Fruit fly (Drosophila melanogaster) whole organism, embryonic: Measurements from ENCODE around the gene CG12608.

Experiments
- Atf-2 ChIP-seq: fragments of 200-800 bp; sonication (Bioruptor generic); optimal IDR thresholded peaks from 2 replicates; lab custom pipeline; 2016; ENCODE audit warnings: missing biosample characterization, missing genetic modification characterization
- B-H1 ChIP-seq: fragments of 200-800 bp; sonication (Bioruptor generic); IDR thresholded peaks from 3 replicates; pipeline ENCODE4 v1.3.6; 2022; ENCODE audit warnings: missing biosample characterization, missing genetic modification characterization
- Bgb ChIP-seq: fragments of 200-800 bp; sonication (Bioruptor generic); IDR thresholded peaks from 2 replicates; pipeline ENCODE4 v1.3.6; 2022; ENCODE audit warnings: missing biosample characterization, missing genetic modification characterization; ENCODE audit not compliant: partially characterized antibody
- BtbVII ChIP-seq: fragments of 200-800 bp; sonication (Bioruptor generic); optimal IDR thresholded peaks from 3 replicates; lab custom pipeline; 2017; ENCODE audit warnings: missing biosample characterization, mild to moderate bottlenecking, missing genetic modification characterization
- CG11560 ChIP-seq: fragments of 200-800 bp; sonication (Bioruptor generic); IDR thresholded peaks from 3 replicates; pipeline ENCODE4 v1.3.6; 2022; ENCODE audit warnings: missing biosample characterization, missing genetic modification characterization
- CG12391 ChIP-seq: fragments of 200-800 bp; sonication (Bioruptor generic); optimal IDR thresholded peaks from 3 replicates; lab custom pipeline; 2018; ENCODE audit warnings: missing biosample characterization, mild to moderate bottlenecking, missing genetic modification characterization, moderate library complexity
- CG13296 ChIP-seq: fragments of 200-800 bp; sonication (Bioruptor generic); optimal IDR thresholded peaks from 3 replicates; lab custom pipeline; 2018; ENCODE audit warnings: missing biosample characterization, mild to moderate bottlenecking, missing genetic modification characterization
- CG14667 ChIP-seq: fragments of 200-800 bp; sonication (Bioruptor generic); IDR thresholded peaks from 2 replicates; pipeline ENCODE4 v1.3.6; 2022; ENCODE audit warnings: missing biosample characterization, missing genetic modification characterization
- CG15601 ChIP-seq: fragments of 200-800 bp; sonication (Bioruptor generic); optimal IDR thresholded peaks from 3 replicates; lab custom pipeline; 2019; ENCODE audit warnings: missing biosample characterization, mild to moderate bottlenecking, missing genetic modification characterization, moderate library complexity
- CG1647 ChIP-seq: fragments of 200-800 bp; sonication (Bioruptor generic); optimal IDR thresholded peaks from 3 replicates; lab custom pipeline; 2016; ENCODE audit warnings: missing biosample characterization, missing genetic modification characterization
- CG17612 ChIP-seq: fragments of 200-800 bp; sonication (Bioruptor generic); IDR thresholded peaks from 2 replicates; pipeline ENCODE4 v1.3.6; 2022; ENCODE audit warnings: missing biosample characterization, missing genetic modification characterization
- CG18619 ChIP-seq: fragments of 200-800 bp; sonication (Bioruptor generic); optimal IDR thresholded peaks from 3 replicates; lab custom pipeline; 2017; ENCODE audit warnings: missing biosample characterization, mild to moderate bottlenecking, missing genetic modification characterization
- CG3847 ChIP-seq: fragments of 200-800 bp; sonication (Bioruptor generic); IDR thresholded peaks from 2 replicates; pipeline ENCODE4 v1.3.6; 2022; ENCODE audit warnings: missing biosample characterization, missing genetic modification characterization
- CG4424 ChIP-seq: fragments of 200-800 bp; sonication (Bioruptor generic); optimal IDR thresholded peaks from 3 replicates; lab custom pipeline; 2016; ENCODE audit warnings: missing biosample characterization, missing genetic modification characterization
- CG7556 ChIP-seq: fragments of 200-800 bp; sonication (Bioruptor generic); optimal IDR thresholded peaks from 2 replicates; lab custom pipeline; 2017; ENCODE audit warnings: missing biosample characterization, mild to moderate bottlenecking, missing genetic modification characterization
- CG7786 ChIP-seq: fragments of 200-800 bp; sonication (Bioruptor generic); optimal IDR thresholded peaks from 2 replicates; lab custom pipeline; 2016; ENCODE audit warnings: missing biosample characterization, missing genetic modification characterization
- CG7963 ChIP-seq: fragments of 200-800 bp; sonication (Bioruptor generic); IDR thresholded peaks from 3 replicates; pipeline ENCODE4 v1.3.6; 2022; ENCODE audit warnings: missing biosample characterization, missing genetic modification characterization; ENCODE audit not compliant: partially characterized antibody
- CG8765 ChIP-seq: fragments of 200-800 bp; sonication (Bioruptor generic); IDR thresholded peaks from 2 replicates; pipeline ENCODE4 v1.3.6; 2022; ENCODE audit warnings: missing biosample characterization, missing genetic modification characterization
- Chrac-16 ChIP-seq: fragments of 200-800 bp; sonication (Bioruptor generic); optimal IDR thresholded peaks from 3 replicates; lab custom pipeline; 2016; ENCODE audit warnings: missing biosample characterization, missing genetic modification characterization
- Dad ChIP-seq: fragments of 200-800 bp; sonication (Bioruptor generic); optimal IDR thresholded peaks from 3 replicates; lab custom pipeline; 2016; ENCODE audit warnings: missing biosample characterization, missing genetic modification characterization
- Dek ChIP-seq: fragments of 200-800 bp; sonication (Bioruptor generic); optimal IDR thresholded peaks from 3 replicates; lab custom pipeline; 2019; ENCODE audit warnings: missing biosample characterization, mild to moderate bottlenecking, missing genetic modification characterization, moderate library complexity
- Ets65A ChIP-seq: fragments of 200-800 bp; sonication (Bioruptor generic); peaks from one replicate; lab custom pipeline; 2016; ENCODE audit warnings: missing biosample characterization, missing genetic modification characterization
- HLH4C ChIP-seq: fragments of 200-800 bp; sonication (Bioruptor generic); IDR thresholded peaks from 3 replicates; pipeline ENCODE4 v1.3.6; 2022; ENCODE audit warnings: missing biosample characterization, missing genetic modification characterization; ENCODE audit not compliant: partially characterized antibody
- HLHmδ ChIP-seq: fragments of 200-800 bp; sonication (Bioruptor generic); optimal IDR thresholded peaks from 2 replicates; lab custom pipeline; 2018; ENCODE audit warnings: missing biosample characterization, mild to moderate bottlenecking, missing genetic modification characterization, moderate library complexity
- Hmr ChIP-seq: fragments of 200-800 bp; sonication (Bioruptor generic); optimal IDR thresholded peaks from 3 replicates; lab custom pipeline; 2017; ENCODE audit warnings: mild to moderate bottlenecking, missing biosample characterization, missing genetic modification reagents, missing genetic modification characterization
- Jarid2 ChIP-seq: fragments of 200-800 bp; sonication (Bioruptor generic); optimal IDR thresholded peaks from 3 replicates; lab custom pipeline; 2017; ENCODE audit warnings: mild to moderate bottlenecking, missing biosample characterization, missing genetic modification reagents, missing genetic modification characterization
- Lim3 ChIP-seq: fragments of 200-800 bp; sonication (Bioruptor generic); IDR thresholded peaks from 2 replicates; pipeline ENCODE4 v1.3.6; 2022; ENCODE audit warnings: missing biosample characterization, missing genetic modification characterization
- MTF-1 ChIP-seq: fragments of 200-800 bp; sonication (Bioruptor generic); optimal IDR thresholded peaks from 2 replicates; lab custom pipeline; 2018; ENCODE audit warnings: missing biosample characterization, mild to moderate bottlenecking, missing genetic modification characterization, borderline replicate concordance
- Mes4 ChIP-seq: fragments of 200-800 bp; sonication (Bioruptor generic); optimal IDR thresholded peaks from 2 replicates; lab custom pipeline; 2016; ENCODE audit warnings: missing biosample characterization, missing genetic modification characterization
- Six4 ChIP-seq: fragments of 200-800 bp; sonication (Bioruptor generic); optimal IDR thresholded peaks from 2 replicates; lab custom pipeline; 2016; ENCODE audit warnings: missing biosample characterization, missing genetic modification characterization
- Ssrp ChIP-seq: fragments of 200-800 bp; sonication (Bioruptor generic); optimal IDR thresholded peaks from 2 replicates; lab custom pipeline; 2018; ENCODE audit warnings: missing biosample characterization, mild to moderate bottlenecking, missing genetic modification characterization, moderate library complexity
- ara ChIP-seq: fragments of 200-800 bp; sonication (Bioruptor generic); IDR thresholded peaks from 2 replicates; pipeline ENCODE4 v1.3.6; 2022; ENCODE audit warnings: missing biosample characterization, missing genetic modification characterization
- btn ChIP-seq: fragments of 200-800 bp; sonication (Bioruptor generic); optimal IDR thresholded peaks from 2 replicates; lab custom pipeline; 2016; ENCODE audit warnings: missing biosample characterization, missing genetic modification characterization
- dati ChIP-seq: fragments of 200-800 bp; sonication (Bioruptor generic); IDR thresholded peaks from 2 replicates; pipeline ENCODE4 v1.3.6; 2022; ENCODE audit warnings: missing biosample characterization, missing genetic modification characterization
- eyg ChIP-seq: fragments of 200-800 bp; sonication (Bioruptor generic); optimal IDR thresholded peaks from 3 replicates; lab custom pipeline; 2016; ENCODE audit warnings: missing biosample characterization, missing genetic modification characterization
- fru ChIP-seq: fragments of >200 bp; optimal IDR thresholded peaks from 2 replicates; lab custom pipeline; 2017
- gcm2 ChIP-seq: fragments of 200-800 bp; sonication (Bioruptor generic); optimal IDR thresholded peaks from 2 replicates; lab custom pipeline; 2016; ENCODE audit warnings: missing biosample characterization, missing genetic modification characterization
- gt ChIP-seq: fragments of 200-800 bp; sonication (Bioruptor generic); IDR thresholded peaks from 2 replicates; pipeline ENCODE4 v1.3.6; 2022; ENCODE audit warnings: missing biosample characterization, missing genetic modification characterization
- h ChIP-seq: fragments of >200 bp; optimal IDR thresholded peaks from 2 replicates; lab custom pipeline; 2017
- ind ChIP-seq: fragments of 200-800 bp; sonication (Bioruptor generic); optimal IDR thresholded peaks from 3 replicates; lab custom pipeline; 2016; ENCODE audit warnings: missing biosample characterization, missing genetic modification characterization
- ken ChIP-seq: fragments of 200-800 bp; sonication (Bioruptor generic); IDR thresholded peaks from 3 replicates; pipeline ENCODE4 v1.3.6; 2022; ENCODE audit warnings: missing biosample characterization, missing genetic modification characterization
- kni ChIP-seq: fragments of 200-800 bp; sonication (Bioruptor generic); optimal IDR thresholded peaks from 3 replicates; lab custom pipeline; 2017; ENCODE audit warnings: mild to moderate bottlenecking, missing biosample characterization, missing genetic modification reagents, missing genetic modification characterization
- onecut ChIP-seq: fragments of 200-800 bp; sonication (Bioruptor generic); IDR thresholded peaks from 2 replicates; pipeline ENCODE4 v1.3.6; 2022; ENCODE audit warnings: missing biosample characterization, missing genetic modification characterization
- otp ChIP-seq: fragments of 200-800 bp; sonication (Bioruptor generic); IDR thresholded peaks from 3 replicates; pipeline ENCODE4, ENCODE4 v1.3.6; 2022; ENCODE audit warnings: missing biosample characterization, missing genetic modification characterization
- peb ChIP-seq: fragments of 200-800 bp; sonication (Bioruptor generic); IDR thresholded peaks from 2 replicates; pipeline ENCODE4 v1.3.6; 2022; ENCODE audit warnings: missing biosample characterization, missing genetic modification characterization
- pros ChIP-seq: fragments of 200-800 bp; sonication (Bioruptor generic); optimal IDR thresholded peaks from 3 replicates; lab custom pipeline; 2019; ENCODE audit warnings: missing biosample characterization, mild to moderate bottlenecking, missing genetic modification characterization, moderate library complexity
- shn ChIP-seq: fragments of 200-800 bp; sonication (Bioruptor generic); optimal IDR thresholded peaks from 3 replicates; lab custom pipeline; 2016; ENCODE audit warnings: missing biosample characterization, missing genetic modification characterization
- tll ChIP-seq, 2 experiments: fragments of 200-800 bp in 1 of 2; fragments of >200 bp in 1 of 2; sonication (Bioruptor generic) in 1 of 2; optimal IDR thresholded peaks; 2 replicates each; lab custom pipeline; 2017 to 2019; ENCODE audit warnings: missing biosample characterization in 2 of 2, missing genetic modification characterization in 2 of 2, mild to moderate bottlenecking in 1 of 2, moderate library complexity in 1 of 2
- trem ChIP-seq: fragments of 200-800 bp; optimal IDR thresholded peaks from 3 replicates; lab custom pipeline; 2019; ENCODE audit warnings: missing biosample characterization, mild to moderate bottlenecking, missing genetic modification characterization, moderate library complexity
- unc-4 ChIP-seq: fragments of 200-800 bp; sonication (Bioruptor generic); IDR thresholded peaks from 2 replicates; pipeline ENCODE4 v1.3.6; 2022; ENCODE audit warnings: missing biosample characterization, missing genetic modification characterization; ENCODE audit not compliant: partially characterized antibody
- wdn ChIP-seq: fragments of 200-800 bp; sonication (Bioruptor generic); IDR thresholded peaks from 2 replicates; pipeline ENCODE4 v1.3.6; 2022; ENCODE audit warnings: missing biosample characterization, missing genetic modification characterization

Gene CG12608

dm6 chrX:15323302-15323880 lies 21.0 kb downstream of the CG12608 start (continued):
- TF ChIP-seq btn (peak; percentile 65), CG1647 (GFP tag; lab: Kevin White, UChicago) (peak; percentile 82), CG7963 (GFP tag; lab: Robert Waterston, UW) (0 out of 3 replicates have a peak, but pooled peaks have one; percentile 24), CG7786 (GFP tag; lab: Kevin White, UChicago) (peak; percentile 87), CG18619 (peak; percentile 79), CG3847 (GFP tag; lab: Robert Waterston, UW) (peak; percentile 79), fru (no peak), pros (peak; percentile 32), HLHmδ (GFP tag; lab: Kevin White, UChicago) (peak; percentile 83), dati (GFP tag; lab: Robert Waterston, UW) (no peak), Bgb (GFP tag; lab: Robert Waterston, UW) (peak; percentile 67), Six4 (GFP tag; lab: Kevin White, UChicago) (peak; percentile 79), BtbVII (GFP tag; lab: Kevin White, UChicago) (peak; percentile 72), Ets65A (GFP tag; lab: Kevin White, UChicago) (peak; percentile 98), ken (GFP tag; lab: Robert Waterston, UW) (peak; percentile 91), onecut (peak; percentile 87), otp (GFP tag; lab: Robert Waterston, UW) (peak; percentile 88), CG8765 (GFP tag; lab: Robert Waterston, UW) (peak; percentile 72), kni (GFP tag; lab: Kevin White, UChicago) (peak; percentile 85), tll (GFP tag; optimal IDR thresholded peaks at IDR 0.05; lab: Kevin White, UChicago) (no peak), peb (peak; percentile 70), wdn (GFP tag; lab: Robert Waterston, UW) (peak; percentile 87), B-H1 (GFP tag; lab: Robert Waterston, UW) (peak; percentile 80), CG14667 (GFP tag; lab: Robert Waterston, UW) (peak; percentile 87), Dad (GFP tag; lab: Kevin White, UChicago) (peak; percentile 84), h (lab: Kevin White, UChicago) (no peak), CG11560 (peak; percentile 76; the same call in 2 of the 3 replicates), CG13296 (GFP tag; lab: Kevin White, UChicago) (peak; percentile 80), CG12391 (tag; lab: Kevin White, UChicago) (peak; percentile 74), Chrac-16 (GFP tag; lab: Kevin White, UChicago) (peak; percentile 85), ind (GFP tag; lab: Kevin White, UChicago) (peak; percentile 89), Mes4 (GFP tag; lab: Kevin White, UChicago) (peak; percentile 78), Jarid2 (GFP tag; lab: Kevin White, UChicago) (no peak), shn (GFP tag; lab: Kevin White, UChicago) (peak; percentile 92), CG7556 (peak; percentile 64), gcm2 (peak; percentile 64), Ssrp (peak; percentile 33), Hmr (peak; percentile 92), ara (GFP tag; lab: Robert Waterston, UW) (peak; percentile 81), MTF-1 (peak; percentile 87), Dek (tag; lab: Kevin White, UChicago) (peak; percentile 79), trem (peak; percentile 24), CG15601 (tag; lab: Kevin White, UChicago) (peak; percentile 48), unc-4 (peak; percentile 57), eyg (GFP tag; lab: Kevin White, UChicago) (peak; percentile 65), CG4424 (GFP tag; lab: Kevin White, UChicago) (peak; percentile 68), HLH4C (GFP tag; lab: Robert Waterston, UW) (peak; percentile 44; the same call in 1 of the 3 replicates), Atf-2 (GFP tag; lab: Kevin White, UChicago) (peak; percentile 80), gt (peak; percentile 51; the same call in 1 of the 2 replicates), Lim3 (GFP tag; lab: Robert Waterston, UW) (peak; percentile 49; the same call in 1 of the 2 replicates), CG17612 (peak; percentile 67)
